Worm (Caenorhabditis elegans): ENCODE measurements around the gene clec-70.

- TF ChIP-seq ama-1 (optimal IDR thresholded peaks at IDR 0.05) (no peak), B0310.2 (tag; optimal IDR thresholded peaks at IDR 0.05) (no peak), ceh-13 (GFP tag; optimal IDR thresholded peaks at IDR 0.05) (no peak), flt-1 (GFP tag; IDR thresholded peaks at IDR 0.05) (no peak), aly-1 (tag; optimal IDR thresholded peaks at IDR 0.05) (no peak), F13C5.2 (tag; optimal IDR thresholded peaks at IDR 0.05) (no peak), scrt-1 (GFP tag; IDR thresholded peaks at IDR 0.05) (no peak), ets-7 (tag; optimal IDR thresholded peaks at IDR 0.05) (no peak), tbx-11 (GFP tag; IDR thresholded peaks at IDR 0.05) (no peak), hmg-4 (GFP tag; optimal IDR thresholded peaks at IDR 0.05) (no peak), tbx-37 (GFP tag; conservative IDR thresholded peaks at IDR 0.05) (no peak), hmbx-1 (tag; optimal IDR thresholded peaks at IDR 0.05) (no peak), ceh-36 (tag; optimal IDR thresholded peaks at IDR 0.05) (no peak), pes-1 (GFP tag; IDR thresholded peaks at IDR 0.05) (no peak)
These were observed 23.4 kb upstream of the clec-70 start, which contains the start of gene F56D6.13 for ce11 chrIV:3909114-3909513.
